Fruit fly (Drosophila melanogaster) whole organism: Measurements from ENCODE around the gene Ids.

ENCODE experiments used
- pan ChIP-seq: fragments of >200 bp; optimal IDR thresholded peaks from 2 replicates; lab custom pipeline; 2017
- psq ChIP-seq: fragments of >200 bp; optimal IDR thresholded peaks from 2 replicates; lab custom pipeline; 2017

- TF ChIP-seq psq (lab: Kevin White, UChicago) (no peak), pan (lab: Kevin White, UChicago) (no peak)
Measured at dm6 chr3L:3420237-3420643, 42.2 kb downstream of the Ids start.
